Fruit fly (Drosophila melanogaster) whole organism, embryonic: ENCODE measurements around the gene CG42571.
A peak's percentile ranks its signal among the peaks of the same experiment; 100 is the strongest.

ENCODE experiments used
- Aef1 ChIP-seq: fragments of 200-800 bp; sonication (Bioruptor generic); IDR thresholded peaks from 3 replicates; pipeline ENCODE4 v1.3.6; 2022; ENCODE audit warnings: missing biosample characterization, missing genetic modification characterization
- Bgb ChIP-seq: fragments of 200-800 bp; sonication (Bioruptor generic); IDR thresholded peaks from 2 replicates; pipeline ENCODE4 v1.3.6; 2022; ENCODE audit warnings: missing biosample characterization, missing genetic modification characterization; ENCODE audit not compliant: partially characterized antibody
- CG10267 ChIP-seq: fragments of 200-800 bp; sonication (Bioruptor generic); optimal IDR thresholded peaks from 2 replicates; lab custom pipeline; 2018; ENCODE audit warnings: missing biosample characterization, mild to moderate bottlenecking, missing genetic modification characterization, moderate library complexity
- CG10431 ChIP-seq: fragments of 200-800 bp; sonication (Bioruptor generic); optimal IDR thresholded peaks from 3 replicates; lab custom pipeline; 2018; ENCODE audit warnings: missing biosample characterization, mild to moderate bottlenecking, missing genetic modification characterization
- CG10959 ChIP-seq: fragments of 200-800 bp; sonication (Bioruptor generic); IDR thresholded peaks from 2 replicates; pipeline ENCODE4 v1.3.6; 2022; ENCODE audit warnings: missing biosample characterization, missing genetic modification characterization
- CG13123 ChIP-seq: fragments of 200-800 bp; sonication (Bioruptor generic); optimal IDR thresholded peaks from 2 replicates; lab custom pipeline; 2016; ENCODE audit warnings: missing biosample characterization, missing genetic modification characterization
- CG15073 ChIP-seq: fragments of 200-800 bp; sonication (Bioruptor generic); optimal IDR thresholded peaks from 2 replicates; lab custom pipeline; 2016; ENCODE audit warnings: missing biosample characterization, missing genetic modification characterization
- CG15479 ChIP-seq: fragments of 200-800 bp; sonication (Bioruptor generic); optimal IDR thresholded peaks from 3 replicates; lab custom pipeline; 2019; ENCODE audit warnings: missing biosample characterization, mild to moderate bottlenecking, missing genetic modification characterization, moderate library complexity
- CG17912 ChIP-seq: fragments of 200-800 bp; sonication (Bioruptor generic); optimal IDR thresholded peaks from 2 replicates; lab custom pipeline; 2018; ENCODE audit warnings: missing biosample characterization, mild to moderate bottlenecking, missing genetic modification characterization
- CG1792 ChIP-seq: fragments of 200-800 bp; sonication (Bioruptor generic); optimal IDR thresholded peaks from 2 replicates; lab custom pipeline; 2016; ENCODE audit warnings: missing biosample characterization, missing genetic modification characterization
- CG3726 ChIP-seq: fragments of 200-800 bp; sonication (Bioruptor generic); IDR thresholded peaks from 3 replicates; pipeline ENCODE4, ENCODE4 v1.3.6; 2022; ENCODE audit warnings: missing biosample characterization, missing genetic modification characterization
- CG3838 ChIP-seq: fragments of 200-800 bp; sonication (Bioruptor generic); optimal IDR thresholded peaks from 3 replicates; lab custom pipeline; 2016; ENCODE audit warnings: missing biosample characterization, missing genetic modification characterization
- CG42726 ChIP-seq: fragments of 200-800 bp; sonication (Bioruptor generic); IDR thresholded peaks from 2 replicates; pipeline ENCODE4 v1.3.6; 2022; ENCODE audit warnings: missing biosample characterization, missing genetic modification characterization; ENCODE audit not compliant: partially characterized antibody
- CG43689 ChIP-seq: fragments of 200-800 bp; sonication (Bioruptor generic); IDR thresholded peaks from 2 replicates; pipeline ENCODE4 v1.3.6; 2022; ENCODE audit warnings: missing biosample characterization, missing genetic modification characterization
- CG4854 ChIP-seq: fragments of 200-800 bp; sonication (Bioruptor generic); optimal IDR thresholded peaks from 2 replicates; lab custom pipeline; 2016; ENCODE audit warnings: missing biosample characterization, missing genetic modification characterization, inconsistent platforms
- CG6791 ChIP-seq: fragments of 200-800 bp; sonication (Bioruptor generic); IDR thresholded peaks from 3 replicates; pipeline ENCODE4 v1.3.6; 2022; ENCODE audit warnings: missing biosample characterization, missing genetic modification characterization; ENCODE audit not compliant: partially characterized antibody
- CG7963 ChIP-seq: fragments of 200-800 bp; sonication (Bioruptor generic); IDR thresholded peaks from 3 replicates; pipeline ENCODE4 v1.3.6; 2022; ENCODE audit warnings: missing biosample characterization, missing genetic modification characterization; ENCODE audit not compliant: partially characterized antibody
- CG7987 ChIP-seq: fragments of 200-800 bp; sonication (Bioruptor generic); optimal IDR thresholded peaks from 2 replicates; lab custom pipeline; 2018; ENCODE audit warnings: missing biosample characterization, mild to moderate bottlenecking, missing genetic modification characterization, moderate library complexity
- CG9437 ChIP-seq: fragments of 200-800 bp; sonication (Bioruptor generic); optimal IDR thresholded peaks from 2 replicates; lab custom pipeline; 2018; ENCODE audit warnings: missing biosample characterization, mild to moderate bottlenecking, missing genetic modification characterization
- Dad ChIP-seq: fragments of 200-800 bp; sonication (Bioruptor generic); optimal IDR thresholded peaks from 3 replicates; lab custom pipeline; 2016; ENCODE audit warnings: missing biosample characterization, missing genetic modification characterization
- Dll ChIP-seq: fragments of 200-800 bp; sonication (Bioruptor generic); IDR thresholded peaks from 4 replicates; pipeline ENCODE4 v1.3.6; 2022; ENCODE audit warnings: missing biosample characterization, missing genetic modification characterization; ENCODE audit not compliant: partially characterized antibody
- Ets65A ChIP-seq: fragments of 200-800 bp; sonication (Bioruptor generic); peaks from one replicate; lab custom pipeline; 2016; ENCODE audit warnings: missing biosample characterization, missing genetic modification characterization
- HLH4C ChIP-seq: fragments of 200-800 bp; sonication (Bioruptor generic); IDR thresholded peaks from 3 replicates; pipeline ENCODE4 v1.3.6; 2022; ENCODE audit warnings: missing biosample characterization, missing genetic modification characterization; ENCODE audit not compliant: partially characterized antibody
- Kr ChIP-seq: fragments of 200-800 bp; sonication (Bioruptor generic); optimal IDR thresholded peaks from 2 replicates; lab custom pipeline; 2017; ENCODE audit warnings: missing biosample characterization, mild to moderate bottlenecking, missing genetic modification characterization
- MBD-R2 ChIP-seq: fragments of 200-800 bp; sonication (Bioruptor generic); IDR thresholded peaks from 2 replicates; pipeline ENCODE4 v1.3.6; 2022; ENCODE audit warnings: missing biosample characterization, missing genetic modification characterization
- MESR4 ChIP-seq: fragments of 200-800 bp; sonication (Bioruptor generic); optimal IDR thresholded peaks from 2 replicates; lab custom pipeline; 2018; ENCODE audit warnings: missing biosample characterization, mild to moderate bottlenecking, missing genetic modification characterization, moderate library complexity
- MTF-1 ChIP-seq: fragments of 200-800 bp; sonication (Bioruptor generic); optimal IDR thresholded peaks from 2 replicates; lab custom pipeline; 2018; ENCODE audit warnings: missing biosample characterization, mild to moderate bottlenecking, missing genetic modification characterization, borderline replicate concordance
- Max ChIP-seq: fragments of 200-800 bp; sonication (Bioruptor generic); optimal IDR thresholded peaks from 2 replicates; lab custom pipeline; 2016; ENCODE audit warnings: missing biosample characterization, mild to moderate bottlenecking, missing genetic modification characterization
- Opbp ChIP-seq: fragments of 200-800 bp; sonication (Bioruptor generic); IDR thresholded peaks from 3 replicates; pipeline ENCODE4 v1.3.6; 2022; ENCODE audit warnings: missing biosample characterization, missing genetic modification characterization; ENCODE audit not compliant: partially characterized antibody
- Sin3A ChIP-seq: fragments of >200 bp; optimal IDR thresholded peaks from 2 replicates; lab custom pipeline; 2018
- Sox100B ChIP-seq: fragments of 200-800 bp; sonication (Bioruptor generic); optimal IDR thresholded peaks from 3 replicates; lab custom pipeline; 2018; ENCODE audit warnings: missing biosample characterization, mild to moderate bottlenecking, missing genetic modification characterization
- Sry-δ ChIP-seq: fragments of 200-800 bp; sonication (Bioruptor generic); optimal IDR thresholded peaks from 2 replicates; lab custom pipeline; 2016; ENCODE audit warnings: missing biosample characterization, missing genetic modification characterization
- ato ChIP-seq: fragments of 200-800 bp; sonication (Bioruptor generic); IDR thresholded peaks from 2 replicates; pipeline ENCODE4 v1.3.6; 2022; ENCODE audit warnings: missing biosample characterization, missing genetic modification characterization; ENCODE audit not compliant: partially characterized antibody
- bbx ChIP-seq: fragments of 200-800 bp; sonication (Bioruptor generic); IDR thresholded peaks from 2 replicates; pipeline ENCODE4 v1.3.6; 2022; ENCODE audit warnings: missing biosample characterization, missing genetic modification characterization; ENCODE audit not compliant: partially characterized antibody
- chinmo ChIP-seq: fragments of 200-800 bp; sonication (Bioruptor generic); IDR thresholded peaks from 4 replicates; pipeline ENCODE4 v1.3.6; 2022; ENCODE audit warnings: missing biosample characterization, missing genetic modification characterization; ENCODE audit not compliant: partially characterized antibody
- ewg ChIP-seq: fragments of 200-800 bp; sonication (Bioruptor generic); optimal IDR thresholded peaks from 3 replicates; lab custom pipeline; 2017; ENCODE audit warnings: mild to moderate bottlenecking, missing biosample characterization, missing genetic modification reagents, missing genetic modification characterization
- exex ChIP-seq: fragments of 200-800 bp; sonication (Bioruptor generic); optimal IDR thresholded peaks from 4 replicates; lab custom pipeline; 2018; ENCODE audit warnings: missing biosample characterization, mild to moderate bottlenecking, missing genetic modification characterization, moderate library complexity
- ftz-f1 ChIP-seq: fragments of 200-800 bp; sonication (Bioruptor generic); optimal IDR thresholded peaks from 2 replicates; lab custom pipeline; 2016; ENCODE audit warnings: missing biosample characterization, missing genetic modification characterization
- grau ChIP-seq: fragments of 200-800 bp; optimal IDR thresholded peaks from 3 replicates; lab custom pipeline; 2019; ENCODE audit warnings: missing biosample characterization, mild to moderate bottlenecking, missing genetic modification characterization, moderate library complexity
- gsb-n ChIP-seq: fragments of 200-800 bp; sonication (Bioruptor generic); optimal IDR thresholded peaks from 3 replicates; lab custom pipeline; 2018; ENCODE audit warnings: missing biosample characterization, mild to moderate bottlenecking, missing genetic modification characterization
- kni ChIP-seq: fragments of 200-800 bp; sonication (Bioruptor generic); optimal IDR thresholded peaks from 3 replicates; lab custom pipeline; 2017; ENCODE audit warnings: mild to moderate bottlenecking, missing biosample characterization, missing genetic modification reagents, missing genetic modification characterization
- mld ChIP-seq: fragments of 200-800 bp; sonication (Bioruptor generic); IDR thresholded peaks from 3 replicates; pipeline ENCODE4 v1.3.6; 2022; ENCODE audit warnings: missing biosample characterization, missing genetic modification characterization; ENCODE audit not compliant: partially characterized antibody
- nerfin-1 ChIP-seq: fragments of 200-800 bp; sonication (Bioruptor generic); optimal IDR thresholded peaks from 3 replicates; lab custom pipeline; 2019; ENCODE audit warnings: missing biosample characterization, mild to moderate bottlenecking, missing genetic modification characterization, moderate library complexity
- nerfin-2 ChIP-seq: fragments of 200-800 bp; sonication (Bioruptor generic); IDR thresholded peaks from 2 replicates; pipeline ENCODE4 v1.3.6; 2022; ENCODE audit warnings: missing biosample characterization, missing genetic modification characterization; ENCODE audit not compliant: partially characterized antibody
- nmo ChIP-seq: fragments of 200-800 bp; sonication (Bioruptor generic); optimal IDR thresholded peaks from 2 replicates; lab custom pipeline; 2018; ENCODE audit warnings: missing biosample characterization, mild to moderate bottlenecking, missing genetic modification characterization, moderate library complexity
- org-1 ChIP-seq: fragments of 200-800 bp; sonication (Bioruptor generic); optimal IDR thresholded peaks from 2 replicates; lab custom pipeline; 2017; ENCODE audit warnings: missing biosample characterization, missing genetic modification characterization
- sd ChIP-seq: fragments of 200-800 bp; sonication (Bioruptor generic); optimal IDR thresholded peaks from 3 replicates; lab custom pipeline; 2018; ENCODE audit warnings: missing biosample characterization, mild to moderate bottlenecking, missing genetic modification characterization, moderate library complexity
- tap ChIP-seq: fragments of 200-800 bp; optimal IDR thresholded peaks from 3 replicates; lab custom pipeline; 2019; ENCODE audit warnings: missing biosample characterization, mild to moderate bottlenecking, missing genetic modification characterization, moderate library complexity
- tna ChIP-seq: fragments of 200-800 bp; sonication (Bioruptor generic); IDR thresholded peaks from 2 replicates; pipeline ENCODE4 v1.3.6; 2022; ENCODE audit warnings: missing biosample characterization, missing genetic modification characterization; ENCODE audit not compliant: partially characterized antibody
- vnd ChIP-seq: fragments of 200-800 bp; sonication (Bioruptor generic); IDR thresholded peaks from 3 replicates; pipeline ENCODE4 v1.3.6; 2022; ENCODE audit warnings: missing biosample characterization, missing genetic modification characterization; ENCODE audit not compliant: partially characterized antibody

The CG42571 gene

DNA sequence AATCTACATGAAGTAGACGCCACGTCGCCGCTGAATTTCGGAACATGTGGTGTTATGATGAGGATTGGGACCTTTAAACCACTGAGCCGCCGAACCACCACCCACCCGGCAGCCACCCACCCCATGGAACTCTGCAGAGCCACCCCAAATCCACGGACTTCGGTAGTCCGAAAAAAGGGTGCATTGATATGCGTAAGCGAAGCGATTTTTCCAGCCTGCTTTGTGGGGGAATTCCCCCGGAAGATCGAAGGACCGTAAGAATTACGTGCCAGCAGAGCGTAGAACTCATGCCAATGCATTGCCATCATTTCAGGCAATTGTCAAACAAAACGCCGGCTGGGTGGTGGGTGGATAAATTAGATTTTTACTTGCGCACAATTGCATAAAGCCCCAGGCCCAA lies 38.0 kb upstream of the CG42571 start:
- TF ChIP-seq CG13123 (no peak), CG42726 (GFP tag; lab: Robert Waterston, UW) (peak; percentile 78; the same call in 1 of the 2 replicates), Ets65A (GFP tag; lab: Kevin White, UChicago) (peak; percentile 40), chinmo (0 out of 4 replicates have a peak, but pooled peaks have one; percentile 17), bbx (peak; percentile 92), nerfin-1 (tag; lab: Kevin White, UChicago) (peak; percentile 100), tna (GFP tag; lab: Robert Waterston, UW) (0 out of 2 replicates have a peak, but pooled peaks have one; percentile 14), HLH4C (GFP tag; lab: Robert Waterston, UW) (0 out of 3 replicates have a peak, but pooled peaks have one; percentile 45), sd (peak; percentile 86), ato (GFP tag; lab: Robert Waterston, UW) (peak; percentile 45; the same call in 1 of the 2 replicates), CG3838 (GFP tag; lab: Kevin White, UChicago) (no peak), nerfin-2 (GFP tag; lab: Robert Waterston, UW) (peak; percentile 46; the same call in 1 of the 2 replicates), exex (no peak), Sox100B (GFP tag; lab: Kevin White, UChicago) (no peak), tap (peak; percentile 11), Opbp (GFP tag; lab: Robert Waterston, UW) (peak; percentile 86; the same call in 2 of the 3 replicates), Dll (GFP tag; lab: Robert Waterston, UW) (0 out of 4 replicates have a peak, but pooled peaks have one; percentile 33), mld (GFP tag; lab: Robert Waterston, UW) (peak; percentile 79; the same call in 2 of the 3 replicates), CG15073 (GFP tag; lab: Kevin White, UChicago) (no peak), CG43689 (GFP tag; lab: Robert Waterston, UW) (no peak), MTF-1 (GFP tag; lab: Kevin White, UChicago) (no peak), CG3726 (GFP tag; lab: Robert Waterston, UW) (0 out of 3 replicates have a peak, but pooled peaks have one; percentile 24), org-1 (GFP tag; lab: Kevin White, UChicago) (no peak), Sry-δ (no peak), vnd (GFP tag; lab: Robert Waterston, UW) (0 out of 3 replicates have a peak, but pooled peaks have one; percentile 27), kni (GFP tag; lab: Kevin White, UChicago) (no peak), CG10267 (tag; lab: Kevin White, UChicago) (no peak), Bgb (peak; percentile 67; the same call in 1 of the 2 replicates), MBD-R2 (GFP tag; lab: Robert Waterston, UW) (no peak), CG17912 (no peak), CG7963 (peak; percentile 69; the same call in 2 of the 3 replicates), nmo (GFP tag; lab: Kevin White, UChicago) (peak; percentile 36), CG1792 (GFP tag; lab: Kevin White, UChicago) (no peak), Kr (GFP tag; lab: Kevin White, UChicago) (peak; percentile 53), Sin3A (lab: Kevin White, UChicago) (no peak), CG6791 (GFP tag; lab: Robert Waterston, UW) (peak; percentile 88), CG10431 (GFP tag; lab: Kevin White, UChicago) (peak; percentile 86)

- TF ChIP-seq ewg (GFP tag; lab: Kevin White, UChicago) (no peak), CG7987 (no peak), ftz-f1 (GFP tag; lab: Kevin White, UChicago) (no peak), grau (tag; lab: Kevin White, UChicago) (no peak), Aef1 (GFP tag; lab: Robert Waterston, UW) (no peak), Max (GFP tag; lab: Kevin White, UChicago) (no peak), CG15479 (no peak), MESR4 (no peak), CG9437 (GFP tag; lab: Kevin White, UChicago) (no peak), Dad (GFP tag; lab: Kevin White, UChicago) (no peak), gsb-n (tag; lab: Kevin White, UChicago) (no peak), CG10959 (GFP tag; lab: Robert Waterston, UW) (no peak), CG4854 (GFP tag; lab: Kevin White, UChicago) (no peak)
Measured at dm6 chr3L:15679420-15679819, 36.8 kb upstream of the CG42571 start, which contains the start of gene CG7304. Gene CG7304, plus strand, starts transcription at chr3L:15679720.
